Fruit fly (Drosophila melanogaster) whole organism: ENCODE results near the gene DCTN5-p25.

Experiments
- CG8478 ChIP-seq: fragments of >200 bp; optimal IDR thresholded peaks from 2 replicates; lab custom pipeline; 2018; ENCODE audit warnings: inconsistent platforms
- Dll ChIP-seq: fragments of >200 bp; optimal IDR thresholded peaks from 2 replicates; lab custom pipeline; 2017
- EcR ChIP-seq, 2 experiments: fragments of >200 bp; optimal IDR thresholded peaks; 2 replicates each; lab custom pipeline; 2017; ENCODE audit warnings: missing biosample characterization in 2 of 2, missing genetic modification characterization in 2 of 2, missing genetic modification reagents in 2 of 2
- pan ChIP-seq: fragments of >200 bp; optimal IDR thresholded peaks from 2 replicates; lab custom pipeline; 2017
- psq ChIP-seq: fragments of >200 bp; optimal IDR thresholded peaks from 2 replicates; lab custom pipeline; 2017
- usp ChIP-seq: fragments of >200 bp; optimal IDR thresholded peaks from 2 replicates; lab custom pipeline; 2017; ENCODE audit warnings: missing biosample characterization, missing genetic modification characterization, mixed read lengths

dm6 chr2L:15035366-15035765 is 29.8 kb downstream of the DCTN5-p25 start, which contains the start of gene yellow-c:
- TF ChIP-seq usp (GFP tag; lab: Kevin White, UChicago) (no peak), psq (lab: Kevin White, UChicago) (no peak), pan (no peak), EcR (GFP tag; optimal IDR thresholded peaks at IDR 0.05; lab: Kevin White, UChicago) (no peak), CG8478 (lab: Kevin White, UChicago) (no peak), Dll (lab: Kevin White, UChicago) (no peak)
